Worm (Caenorhabditis elegans) whole organism, mixed stage, embryonic: ENCODE data around the gene clec-228.

Source experiments
- ces-1 ChIP-seq: fragments of 150-350 bp; optimal IDR thresholded peaks from 2 replicates; lab custom pipeline; 2014; ENCODE audit warnings: missing biosample characterization, missing genetic modification reagents, missing genetic modification characterization
- elt-1 ChIP-seq: sonication (generic microtip); optimal IDR thresholded peaks from 2 replicates; lab custom pipeline; 2017; ENCODE audit warnings: missing genetic modification characterization, mild to moderate bottlenecking, missing compliant biosample characterization, antibody characterized with exemption, moderate library complexity, borderline replicate concordance; ENCODE audit not compliant: insufficient read depth
- mab-5 ChIP-seq: fragments of 150-350 bp; optimal IDR thresholded peaks from 2 replicates; lab custom pipeline; 2014; ENCODE audit warnings: missing biosample characterization, missing genetic modification characterization
- mep-1 ChIP-seq: fragments of 150-350 bp; optimal IDR thresholded peaks from 2 replicates; lab custom pipeline; 2017; ENCODE audit warnings: missing biosample characterization, missing genetic modification reagents, missing genetic modification characterization, inconsistent platforms
- nhr-12 ChIP-seq: fragments of 150-350 bp; optimal IDR thresholded peaks from 2 replicates; lab custom pipeline; 2014; ENCODE audit warnings: missing biosample characterization, missing genetic modification characterization
- snpc-4 ChIP-seq: fragments of 150-350 bp; optimal IDR thresholded peaks from 2 replicates; lab custom pipeline; 2014; ENCODE audit warnings: missing biosample characterization, missing genetic modification characterization
- tbx-8 ChIP-seq: fragments of 200-800 bp; sonication (Bioruptor generic); optimal IDR thresholded peaks from 2 replicates; lab custom pipeline; 2018; ENCODE audit warnings: mild to moderate bottlenecking, missing genetic modification characterization, moderate library complexity, missing compliant biosample characterization
- ztf-11 ChIP-seq: fragments of 150-350 bp; optimal IDR thresholded peaks from 2 replicates; lab custom pipeline; 2014; ENCODE audit warnings: missing biosample characterization, missing genetic modification characterization

DNA sequence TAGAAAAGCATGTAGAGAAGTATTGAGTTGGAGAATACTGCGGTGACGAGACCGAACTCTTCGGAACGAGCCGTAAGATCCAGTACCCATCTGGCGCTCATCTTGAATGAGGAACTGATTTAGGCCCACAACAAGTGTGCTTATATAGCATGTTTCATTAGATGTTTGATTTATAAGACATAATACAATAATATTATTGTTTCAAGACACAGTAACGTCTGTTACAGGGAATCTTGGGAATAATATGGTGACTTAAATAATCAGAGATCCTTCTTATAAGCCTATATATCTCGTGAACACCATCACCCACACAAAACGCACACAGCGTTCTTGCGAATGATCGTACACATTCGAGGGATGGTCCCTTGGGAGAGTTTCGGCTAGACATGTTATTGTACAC, 44.5 kb upstream of the clec-228 start, which contains the start of gene str-88:
- TF ChIP-seq mab-5 = no peak
- TF ChIP-seq ces-1 (GFP tag; lab: Kevin White, UChicago) = no peak
- no peak for TF ChIP-seq ztf-11
- no peak for TF ChIP-seq tbx-8 (GFP tag; lab: Kevin White, UChicago)
- no peak for TF ChIP-seq elt-1 (tag; lab: Kevin White, UChicago)
- no peak for TF ChIP-seq snpc-4 (tag; lab: Kevin White, UChicago)
- no peak for TF ChIP-seq mep-1 (tag; lab: Kevin White, UChicago)
- TF ChIP-seq nhr-12 (tag; lab: Kevin White, UChicago) = no peak
